Fruit fly (Drosophila melanogaster): ENCODE results near the gene CheB93a.

CheB93a gene

dm6 chr3R:21378595-21378994 is 28.6 kb upstream of the CheB93a start, which contains the start of gene tin (continued):
- TF ChIP-seq Camta (GFP tag; optimal IDR thresholded peaks at IDR 0.05): peak; percentile 36
- peak; percentile 82; the same call in 1 of the 2 replicates for TF ChIP-seq dan (GFP tag; IDR thresholded peaks at IDR 0.05)
- TF ChIP-seq CG7372 (GFP tag; IDR thresholded peaks at IDR 0.05): peak; percentile 95
- peak; percentile 33 for TF ChIP-seq Dad (GFP tag; optimal IDR thresholded peaks at IDR 0.05)
- peak; percentile 44 for TF ChIP-seq YL-1 (GFP tag; optimal IDR thresholded peaks at IDR 0.05)
- peak; percentile 75 for TF ChIP-seq CG15514 (GFP tag; optimal IDR thresholded peaks at IDR 0.05)
- peak; percentile 81 for TF ChIP-seq BtbVII (GFP tag; optimal IDR thresholded peaks at IDR 0.05)
- TF ChIP-seq oc (tag; optimal IDR thresholded peaks at IDR 0.05): peak; percentile 95
- peak; percentile 24 for TF ChIP-seq CG7928 (GFP tag; optimal IDR thresholded peaks at IDR 0.05)
- TF ChIP-seq stwl (tag; optimal IDR thresholded peaks at IDR 0.05): peak; percentile 70
- TF ChIP-seq BEAF-32 (GFP tag; optimal IDR thresholded peaks at IDR 0.05): peak; percentile 70
- peak; percentile 16 for TF ChIP-seq maf-S (GFP tag; optimal IDR thresholded peaks at IDR 0.05)
- peak; percentile 97 for TF ChIP-seq CG12391 (tag; optimal IDR thresholded peaks at IDR 0.05)
- peak; percentile 88 for TF ChIP-seq Fer3 (tag; optimal IDR thresholded peaks at IDR 0.05)
- peak; percentile 89 for TF ChIP-seq Oli (tag; optimal IDR thresholded peaks at IDR 0.05)
- TF ChIP-seq CG8924 (tag; optimal IDR thresholded peaks at IDR 0.05): peak; percentile 97
- TF ChIP-seq CG9797 (GFP tag; optimal IDR thresholded peaks at IDR 0.05): peak; percentile 40
- peak; percentile 72 for TF ChIP-seq CG31388 (GFP tag; optimal IDR thresholded peaks at IDR 0.05)
- peak; percentile 89 for TF ChIP-seq CG13775 (GFP tag; optimal IDR thresholded peaks at IDR 0.05)
- peak; percentile 96 for TF ChIP-seq gce (GFP tag; IDR thresholded peaks at IDR 0.05)
- TF ChIP-seq CG5245 (GFP tag; optimal IDR thresholded peaks at IDR 0.05): peak; percentile 84
- TF ChIP-seq B-H1 (GFP tag; IDR thresholded peaks at IDR 0.05): peak; percentile 95
- TF ChIP-seq CG18599 (GFP tag; optimal IDR thresholded peaks at IDR 0.05): peak; percentile 94
- peak; percentile 95 for TF ChIP-seq CG2202 (tag; optimal IDR thresholded peaks at IDR 0.05)
- TF ChIP-seq hth (optimal IDR thresholded peaks at IDR 0.05): no peak
- peak; percentile 59; the same call in 1 of the 2 replicates for TF ChIP-seq Lim3 (GFP tag; IDR thresholded peaks at IDR 0.05)
- TF ChIP-seq nau (GFP tag; optimal IDR thresholded peaks at IDR 0.05): peak; percentile 86
- TF ChIP-seq Six4 (GFP tag; optimal IDR thresholded peaks at IDR 0.05): peak; percentile 86
- peak; percentile 62 for TF ChIP-seq psq (GFP tag; optimal IDR thresholded peaks at IDR 0.05)
- no peak for TF ChIP-seq CG42726 (GFP tag; IDR thresholded peaks at IDR 0.05; ENCODE audit: partially characterized antibody)
- TF ChIP-seq knrl (GFP tag; IDR thresholded peaks at IDR 0.05; ENCODE audit: partially characterized antibody): peak; percentile 68
- TF ChIP-seq Hr39 (optimal IDR thresholded peaks at IDR 0.05): no peak
- TF ChIP-seq ac (GFP tag; optimal IDR thresholded peaks at IDR 0.05): peak; percentile 77
- TF ChIP-seq fd3F (GFP tag; optimal IDR thresholded peaks at IDR 0.05): peak; percentile 78
- no peak for TF ChIP-seq pita (GFP tag; optimal IDR thresholded peaks at IDR 0.05)
- TF ChIP-seq sima (GFP tag; optimal IDR thresholded peaks at IDR 0.05): no peak
- no peak for TF ChIP-seq prd (optimal IDR thresholded peaks at IDR 0.05)
- peak; percentile 98 for TF ChIP-seq prd (GFP tag; IDR thresholded peaks at IDR 0.05)
- TF ChIP-seq trh (GFP tag; optimal IDR thresholded peaks at IDR 0.05): peak; percentile 55
- peak; percentile 47 for TF ChIP-seq grn (GFP tag; optimal IDR thresholded peaks at IDR 0.05)
- TF ChIP-seq dati (GFP tag; IDR thresholded peaks at IDR 0.05): peak; percentile 85
- TF ChIP-seq odd (GFP tag; optimal IDR thresholded peaks at IDR 0.05): peak; percentile 84
- peak; percentile 95 for TF ChIP-seq Drgx (GFP tag; IDR thresholded peaks at IDR 0.05)
- TF ChIP-seq CG12744 (GFP tag; optimal IDR thresholded peaks at IDR 0.05): peak; percentile 5
- no peak for TF ChIP-seq usp (GFP tag; optimal IDR thresholded peaks at IDR 0.05)
- peak; percentile 60 for TF ChIP-seq Bdp1 (GFP tag; optimal IDR thresholded peaks at IDR 0.05)
- TF ChIP-seq eve (GFP tag; optimal IDR thresholded peaks at IDR 0.05): no peak
- TF ChIP-seq CG2116 (GFP tag; optimal IDR thresholded peaks at IDR 0.05): peak; percentile 80
- TF ChIP-seq CG11723 (GFP tag; optimal IDR thresholded peaks at IDR 0.05): peak; percentile 86
- TF ChIP-seq CG14014 (GFP tag; IDR thresholded peaks at IDR 0.05): peak; percentile 95
- no peak for TF ChIP-seq Atf3 (GFP tag; optimal IDR thresholded peaks at IDR 0.05)
- TF ChIP-seq Ravus (GFP tag; IDR thresholded peaks at IDR 0.05): peak; percentile 80
